Fruit fly (Drosophila melanogaster): ENCODE measurements around the gene Cds.
A peak's percentile ranks its signal among the peaks of the same experiment; 100 is the strongest.

Cds gene

DNA sequence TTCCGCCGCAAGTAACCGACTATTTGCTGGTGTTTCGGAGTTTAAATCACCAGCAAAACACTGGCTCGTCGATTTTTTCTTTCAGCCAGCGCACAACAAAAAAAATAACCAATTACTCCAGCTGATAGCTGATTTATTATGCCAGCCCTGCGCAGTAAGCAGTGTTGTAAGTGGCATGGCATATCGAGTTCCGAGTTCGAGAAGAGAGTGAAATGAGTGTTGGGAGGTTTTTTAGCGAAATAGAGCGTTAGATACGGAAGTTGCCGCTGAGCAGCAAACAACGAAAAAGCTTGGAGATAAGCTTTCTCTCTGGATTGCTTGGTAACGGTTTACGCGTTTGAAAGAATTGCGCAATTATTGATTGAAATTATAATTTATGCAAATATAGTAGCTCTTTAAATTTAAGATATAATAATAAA lies 35.9 kb upstream of the Cds start, which contains the start of gene CG7565 (continued):
- TF ChIP-seq org-1 (GFP tag; optimal IDR thresholded peaks at IDR 0.05): peak; percentile 26
- peak; percentile 75 for TF ChIP-seq abd-A (tag; optimal IDR thresholded peaks at IDR 0.05)
- no peak for TF ChIP-seq CG1024 (GFP tag; IDR thresholded peaks at IDR 0.05)
- TF ChIP-seq CG6791 (GFP tag; IDR thresholded peaks at IDR 0.05; ENCODE audit: partially characterized antibody): peak; percentile 56; the same call in 1 of the 3 replicates
- TF ChIP-seq Opbp (GFP tag; IDR thresholded peaks at IDR 0.05; ENCODE audit: partially characterized antibody): peak; percentile 56; the same call in 2 of the 3 replicates
- no peak for TF ChIP-seq TFAM (GFP tag; optimal IDR thresholded peaks at IDR 0.05)
- TF ChIP-seq Meics (GFP tag; optimal IDR thresholded peaks at IDR 0.05): peak; percentile 59
- 0 out of 2 replicates have a peak, but pooled peaks have one; percentile 5 for TF ChIP-seq ara (GFP tag; IDR thresholded peaks at IDR 0.05)
- TF ChIP-seq CG4854 (GFP tag; optimal IDR thresholded peaks at IDR 0.05): peak; percentile 0
- TF ChIP-seq chif (GFP tag; optimal IDR thresholded peaks at IDR 0.05): peak in 1 of 2 experiments; percentile 24
- peak; percentile 45; the same call in 1 of the 3 replicates for TF ChIP-seq Dbx (GFP tag; IDR thresholded peaks at IDR 0.05)
- no peak for TF ChIP-seq sim (GFP tag; IDR thresholded peaks at IDR 0.05)
- TF ChIP-seq pzg (GFP tag; optimal IDR thresholded peaks at IDR 0.05): peak; percentile 81
- peak; percentile 42; the same call in 1 of the 2 replicates for TF ChIP-seq Adf1 (GFP tag; IDR thresholded peaks at IDR 0.05)
- TF ChIP-seq CG4360 (GFP tag; IDR thresholded peaks at IDR 0.05): no peak
- TF ChIP-seq CG8089 (GFP tag; optimal IDR thresholded peaks at IDR 0.05): peak; percentile 17
- TF ChIP-seq CG11723 (GFP tag; optimal IDR thresholded peaks at IDR 0.05): peak; percentile 5
- TF ChIP-seq CG11456 (GFP tag; IDR thresholded peaks at IDR 0.05): peak; percentile 59; the same call in 2 of the 3 replicates
- no peak for TF ChIP-seq Lpt (GFP tag; optimal IDR thresholded peaks at IDR 0.05)
- no peak for TF ChIP-seq Lhr (GFP tag; optimal IDR thresholded peaks at IDR 0.05)
- peak; percentile 18 for TF ChIP-seq sd (tag; optimal IDR thresholded peaks at IDR 0.05)
- peak; percentile 73 for TF ChIP-seq CG34376 (GFP tag; optimal IDR thresholded peaks at IDR 0.05)
- peak; percentile 37 for TF ChIP-seq CG12744 (GFP tag; optimal IDR thresholded peaks at IDR 0.05)
- TF ChIP-seq BEAF-32 (GFP tag; optimal IDR thresholded peaks at IDR 0.05): peak; percentile 55
- TF ChIP-seq Drgx (GFP tag; IDR thresholded peaks at IDR 0.05): 0 out of 2 replicates have a peak, but pooled peaks have one; percentile 12
- no peak for TF ChIP-seq CG10366 (GFP tag; IDR thresholded peaks at IDR 0.05)
- peak; percentile 52 for TF ChIP-seq odd (GFP tag; optimal IDR thresholded peaks at IDR 0.05)
- TF ChIP-seq HHEX (GFP tag; optimal IDR thresholded peaks at IDR 0.05): peak; percentile 4
- 0 out of 3 replicates have a peak, but pooled peaks have one; percentile 13 for TF ChIP-seq CG16813 (GFP tag; IDR thresholded peaks at IDR 0.05; ENCODE audit: partially characterized antibody)
- TF ChIP-seq NC2β (GFP tag; optimal IDR thresholded peaks at IDR 0.05): peak; percentile 41
- no peak for TF ChIP-seq tgo (GFP tag; IDR thresholded peaks at IDR 0.05)
- TF ChIP-seq Vsx1 (GFP tag; optimal IDR thresholded peaks at IDR 0.05): peak; percentile 40
- TF ChIP-seq CG9609 (GFP tag; optimal IDR thresholded peaks at IDR 0.05): peak; percentile 16
- peak; percentile 35; the same call in 1 of the 2 replicates for TF ChIP-seq CG11247 (GFP tag; IDR thresholded peaks at IDR 0.05)
- no peak for TF ChIP-seq zf30C (GFP tag; optimal IDR thresholded peaks at IDR 0.05)
- no peak for TF ChIP-seq zen (tag; optimal IDR thresholded peaks at IDR 0.05)
- TF ChIP-seq CG2120 (GFP tag; optimal IDR thresholded peaks at IDR 0.05): peak; percentile 72
- TF ChIP-seq CG8290 (GFP tag; optimal IDR thresholded peaks at IDR 0.05): peak; percentile 36
- peak in 1 of 2 experiments; percentile 86 for TF ChIP-seq CG8290 (tag; optimal IDR thresholded peaks at IDR 0.05)
- TF ChIP-seq CrebB (tag; optimal IDR thresholded peaks at IDR 0.05): peak; percentile 58
- peak; percentile 39; the same call in 1 of the 2 replicates for TF ChIP-seq HLH3B (GFP tag; IDR thresholded peaks at IDR 0.05)
- peak; percentile 84 for TF ChIP-seq B-H2 (GFP tag; optimal IDR thresholded peaks at IDR 0.05)
- TF ChIP-seq pfk (GFP tag; optimal IDR thresholded peaks at IDR 0.05): peak; percentile 39
- peak; percentile 58; the same call in 1 of the 2 replicates for TF ChIP-seq sob (GFP tag; IDR thresholded peaks at IDR 0.05)
- peak; percentile 41 to 42 for TF ChIP-seq Hr51 (GFP tag; optimal IDR thresholded peaks at IDR 0.05)
- no peak for TF ChIP-seq Neu2 (GFP tag; optimal IDR thresholded peaks at IDR 0.05; ENCODE audit: borderline replicate concordance)
- peak; percentile 75 for TF ChIP-seq chm (GFP tag; IDR thresholded peaks at IDR 0.05)
- peak; percentile 23 for TF ChIP-seq phol (tag; optimal IDR thresholded peaks at IDR 0.05)
- peak; percentile 38; the same call in 1 of the 2 replicates for TF ChIP-seq E2f2 (GFP tag; IDR thresholded peaks at IDR 0.05)
- no peak for TF ChIP-seq Optix (GFP tag; IDR thresholded peaks at IDR 0.05)
